Worm (Caenorhabditis elegans) whole organism, young adult: Measurements from ENCODE around the gene idpp-8.

Source experiments
- ceh-40 ChIP-seq: fragments of 200-800 bp; sonication (Bioruptor generic); IDR thresholded peaks from 2 replicates; pipeline ENCODE4 v1.3.6; 2022; ENCODE audit warnings: missing genetic modification characterization, missing compliant biosample characterization
- lin-35 ChIP-seq, 3 experiments: fragments of 150-350 bp in 2 of 3; sonication (generic microtip) in 1 of 3; optimal IDR thresholded peaks; 2 replicates each; lab custom pipeline; 2014 to 2018; ENCODE audit warnings: missing biosample characterization in 3 of 3, missing genetic modification characterization in 3 of 3, missing genetic modification reagents in 3 of 3
- mcd-1 ChIP-seq: fragments of 200-800 bp; sonication (Bioruptor generic); IDR thresholded peaks from 2 replicates; pipeline ENCODE4 v1.3.6; 2022; ENCODE audit warnings: missing genetic modification reagents, missing genetic modification characterization, missing compliant biosample characterization

- TF ChIP-seq ceh-40 (no peak), lin-35 (GFP tag; optimal IDR thresholded peaks at IDR 0.05; lab: Kevin White, UChicago) (no peak), mcd-1 (GFP tag; lab: Robert Waterston, UW) (no peak)
These were observed 34.6 kb downstream of the idpp-8 start, which contains the start of gene stip-1 for ce11 chrII:10349915-10350314.
